Worm (Caenorhabditis elegans) whole organism, L2 larva: ENCODE data around the gene clc-18.

Experiments
- F13H6.1 ChIP-seq: sonication (generic microtip); optimal IDR thresholded peaks from 2 replicates; lab custom pipeline; 2016; ENCODE audit warnings: missing genetic modification characterization, missing compliant biosample characterization
- aly-2 ChIP-seq: fragments of 150-350 bp; optimal IDR thresholded peaks from 2 replicates; lab custom pipeline; 2014; ENCODE audit warnings: missing biosample characterization, missing genetic modification characterization
- elt-3 ChIP-seq: sonication (generic microtip); optimal IDR thresholded peaks from 2 replicates; lab custom pipeline; 2017; ENCODE audit warnings: missing biosample characterization, missing genetic modification characterization
- lin-13 ChIP-seq: fragments of 150-350 bp; optimal IDR thresholded peaks from 2 replicates; lab custom pipeline; 2014; ENCODE audit warnings: missing biosample characterization, missing genetic modification reagents, missing genetic modification characterization
- lsy-2 ChIP-seq, 2 experiments: fragments of 150-350 bp in 1 of 2; sonication (generic microtip) in 1 of 2; optimal IDR thresholded peaks; 2 replicates each; lab custom pipeline; 2014 to 2017; ENCODE audit warnings: missing biosample characterization in 2 of 2, missing genetic modification characterization in 2 of 2
- mab-5 ChIP-seq: fragments of 150-350 bp; optimal IDR thresholded peaks from 2 replicates; lab custom pipeline; 2014; ENCODE audit warnings: missing biosample characterization, missing genetic modification characterization
- nhr-11 ChIP-seq: fragments of 150-350 bp; optimal IDR thresholded peaks from 2 replicates; lab custom pipeline; 2014; ENCODE audit warnings: missing biosample characterization, missing genetic modification characterization
- zag-1 ChIP-seq: fragments of 150-350 bp; optimal IDR thresholded peaks from 2 replicates; lab custom pipeline; 2014; ENCODE audit warnings: missing biosample characterization, missing genetic modification characterization
- ztf-11 ChIP-seq: sonication (generic microtip); optimal IDR thresholded peaks from 2 replicates; lab custom pipeline; 2017; ENCODE audit warnings: missing biosample characterization, missing genetic modification characterization

DNA sequence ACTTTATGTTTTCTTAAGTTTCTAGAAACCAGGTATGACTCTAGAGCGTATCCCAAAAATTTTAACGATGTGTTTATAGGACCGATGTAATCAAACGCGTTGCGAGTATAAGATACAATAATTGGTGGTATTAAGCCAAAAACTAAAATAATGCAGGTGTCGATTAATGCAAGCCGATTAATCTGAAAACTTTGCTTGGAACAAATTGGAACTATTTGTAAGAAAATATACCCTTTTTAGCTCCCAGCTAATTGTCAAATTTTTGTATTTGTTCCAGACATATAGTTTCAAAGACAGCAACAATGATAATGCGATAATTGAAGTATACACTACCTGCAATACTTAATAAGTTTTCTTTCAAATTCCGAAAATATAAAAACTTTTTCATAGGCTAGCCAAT, 28.5 kb downstream of the clc-18 start, which contains the start of gene srh-211:
- TF ChIP-seq aly-2 (tag; lab: Kevin White, UChicago) (no peak), F13H6.1 (tag; lab: Kevin White, UChicago) (no peak), mab-5 (tag; lab: Kevin White, UChicago) (no peak), ztf-11 (tag; lab: Kevin White, UChicago) (no peak), nhr-11 (no peak), zag-1 (no peak), lsy-2 (tag; optimal IDR thresholded peaks at IDR 0.05; lab: Kevin White, UChicago) (no peak), lin-13 (GFP tag; lab: Kevin White, UChicago) (no peak), elt-3 (tag; lab: Kevin White, UChicago) (no peak)
